Worm (Caenorhabditis elegans): ENCODE data around the gene C35A5.11.

DNA sequence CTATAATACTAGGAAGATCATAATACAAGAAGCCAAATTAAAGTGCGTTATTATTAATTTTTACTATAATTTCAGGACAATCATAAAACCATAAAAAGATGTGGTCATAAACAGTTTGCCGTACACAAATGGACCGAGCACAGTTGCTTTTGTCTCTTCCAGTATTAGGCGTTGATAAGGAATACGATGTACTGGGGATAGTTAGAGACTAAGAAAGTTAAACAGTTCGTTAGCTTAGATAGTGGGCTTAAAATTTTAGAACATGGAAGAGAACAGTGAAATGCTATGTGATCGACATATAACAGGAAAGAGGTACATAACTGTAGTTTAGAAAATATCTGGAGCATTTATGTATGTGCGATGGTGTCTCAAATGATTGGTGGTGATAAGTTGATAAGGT, 17.5 kb downstream of the C35A5.11 start:
- TF ChIP-seq tbx-37 (GFP tag; conservative IDR thresholded peaks at IDR 0.05) (no peak), ama-1 (optimal IDR thresholded peaks at IDR 0.05) (no peak), F13C5.2 (tag; optimal IDR thresholded peaks at IDR 0.05) (no peak), tbx-11 (GFP tag; IDR thresholded peaks at IDR 0.05) (no peak), pes-1 (GFP tag; IDR thresholded peaks at IDR 0.05) (no peak), hmg-4 (GFP tag; optimal IDR thresholded peaks at IDR 0.05) (no peak), flt-1 (GFP tag; IDR thresholded peaks at IDR 0.05) (no peak), ets-7 (tag; optimal IDR thresholded peaks at IDR 0.05) (no peak), aly-1 (tag; optimal IDR thresholded peaks at IDR 0.05) (no peak), sea-1 (GFP tag; conservative IDR thresholded peaks at IDR 0.05) (no peak), tra-4 (tag; optimal IDR thresholded peaks at IDR 0.05) (no peak), hmbx-1 (tag; optimal IDR thresholded peaks at IDR 0.05) (no peak), scrt-1 (GFP tag; IDR thresholded peaks at IDR 0.05) (no peak)

Data from whole organism, early embryonic.